Worm (Caenorhabditis elegans): Measurements from ENCODE around the gene tomm-40.

tomm-40 gene

DNA sequence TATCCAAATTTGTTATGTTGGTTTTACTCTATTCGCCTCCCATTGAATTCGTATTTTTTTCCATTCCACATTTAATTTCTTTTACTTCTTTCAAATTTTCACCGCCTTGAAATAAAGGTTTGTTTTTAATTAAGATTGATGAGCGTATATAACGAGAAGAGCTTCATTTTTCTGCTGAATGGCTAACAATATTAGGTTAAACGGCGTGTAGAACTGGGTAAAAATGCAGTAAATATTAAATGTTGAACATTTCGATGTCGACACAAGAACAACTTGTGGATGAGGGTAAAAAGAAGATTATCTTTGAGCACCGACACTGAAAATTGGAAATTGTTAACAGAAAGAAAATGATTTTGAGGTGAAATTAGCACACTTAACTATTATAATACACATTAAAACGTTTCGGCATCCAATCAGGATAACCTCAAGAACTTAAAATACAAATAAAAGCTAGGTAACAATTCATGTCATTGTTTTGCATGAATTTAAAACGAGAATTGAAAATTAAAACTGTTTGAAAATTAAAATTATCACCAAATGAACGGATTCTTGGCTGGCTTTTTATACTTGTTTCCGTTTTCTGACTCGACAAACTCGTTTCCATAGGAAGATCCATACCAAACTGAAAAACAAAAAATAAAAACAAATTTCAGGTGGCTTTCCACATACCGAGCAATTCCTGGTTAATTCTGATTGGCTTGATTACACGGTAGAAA is 34.3 kb downstream of the tomm-40 start:
- TF ChIP-seq nhr-23 (tag; optimal IDR thresholded peaks at IDR 0.05), result no peak
- TF ChIP-seq sem-4 (tag; optimal IDR thresholded peaks at IDR 0.05), result no peak
- no peak for TF ChIP-seq ceh-82 (tag; optimal IDR thresholded peaks at IDR 0.05)
- no peak for TF ChIP-seq ZK546.5 (tag; optimal IDR thresholded peaks at IDR 0.05)
- no peak for TF ChIP-seq lsy-2 (tag; optimal IDR thresholded peaks at IDR 0.05)
- no peak for TF ChIP-seq snpc-4 (tag; optimal IDR thresholded peaks at IDR 0.05)
- no peak for TF ChIP-seq dmd-4 (tag; optimal IDR thresholded peaks at IDR 0.05)
- TF ChIP-seq alr-1 (tag; optimal IDR thresholded peaks at IDR 0.05), result no peak
- TF ChIP-seq sma-9 (GFP tag; optimal IDR thresholded peaks at IDR 0.05), result no peak
- TF ChIP-seq sma-9 (tag; optimal IDR thresholded peaks at IDR 0.05), result no peak
- TF ChIP-seq unc-62 (GFP tag; optimal IDR thresholded peaks at IDR 0.05), result no peak
- no peak for TF ChIP-seq mdl-1 (tag; optimal IDR thresholded peaks at IDR 0.05)
- TF ChIP-seq skn-1 (tag; optimal IDR thresholded peaks at IDR 0.05), result no peak
- TF ChIP-seq ztf-11 (tag; optimal IDR thresholded peaks at IDR 0.05), result no peak
- TF ChIP-seq blmp-1 (tag; optimal IDR thresholded peaks at IDR 0.05; ENCODE audit: insufficient read depth), result no peak
- no peak for TF ChIP-seq nhr-10 (tag; optimal IDR thresholded peaks at IDR 0.05)
- no peak for TF ChIP-seq ztf-1 (GFP tag; conservative IDR thresholded peaks at IDR 0.05)
- no peak for TF ChIP-seq ztf-4 (tag; optimal IDR thresholded peaks at IDR 0.05)
- no peak for TF ChIP-seq crh-2 (tag; optimal IDR thresholded peaks at IDR 0.05)
- TF ChIP-seq nhr-129 (tag; optimal IDR thresholded peaks at IDR 0.05), result no peak
- no peak for TF ChIP-seq nhr-237 (tag; optimal IDR thresholded peaks at IDR 0.05)

DNA sequence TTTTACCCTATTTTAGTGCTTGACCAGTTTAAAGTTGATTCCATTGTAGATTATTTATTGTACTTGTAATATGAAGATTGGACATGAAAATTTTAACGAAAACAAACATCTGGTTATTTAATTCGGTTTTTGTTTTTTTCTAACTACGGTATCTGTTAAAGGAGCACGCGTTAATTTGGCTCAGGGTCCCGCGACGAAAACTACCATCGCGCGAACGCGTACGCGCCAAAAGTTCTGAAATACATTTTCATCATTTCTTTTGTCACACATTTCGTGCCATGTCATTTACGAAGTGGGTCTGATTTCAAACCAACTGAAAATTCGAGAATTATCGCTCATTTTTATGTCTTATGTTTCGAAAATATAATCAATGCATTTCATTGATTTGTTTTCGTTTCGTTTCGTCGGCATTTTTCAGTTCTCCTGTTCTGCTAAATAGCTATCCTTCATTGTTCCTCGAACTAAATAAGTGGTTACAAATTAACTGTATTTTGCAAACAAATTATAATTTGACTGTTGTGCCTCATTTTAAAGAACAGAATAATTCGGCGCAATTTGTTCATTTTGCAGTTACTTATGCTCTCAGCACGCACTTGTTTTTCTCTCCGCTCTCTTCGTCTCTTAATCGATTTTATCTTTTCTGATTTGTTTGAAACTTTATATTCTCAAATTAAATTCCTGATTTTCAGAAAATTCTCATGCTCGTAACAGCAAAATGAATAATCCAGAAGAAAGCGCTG is 39.5 kb downstream of the tomm-40 start, which contains the start of gene T21B10.3:
Gene T21B10.3 (plus strand): TSS at position 690 of the 740 bp plus-strand sequence.
- TF ChIP-seq unc-39 (tag; optimal IDR thresholded peaks at IDR 0.05), result no peak
- TF ChIP-seq ZK546.5 (tag; optimal IDR thresholded peaks at IDR 0.05), result no peak
- no peak for TF ChIP-seq R02D3.7 (tag; optimal IDR thresholded peaks at IDR 0.05)
- no peak for TF ChIP-seq nhr-77 (tag; optimal IDR thresholded peaks at IDR 0.05)
- peak; percentile 12 for TF ChIP-seq F13H6.1 (tag; optimal IDR thresholded peaks at IDR 0.05)
- peak; percentile 56 for TF ChIP-seq sma-9 (GFP tag; optimal IDR thresholded peaks at IDR 0.05)
- TF ChIP-seq sma-9 (tag; optimal IDR thresholded peaks at IDR 0.05), result no peak
- no peak for TF ChIP-seq nhr-23 (tag; optimal IDR thresholded peaks at IDR 0.05)
- peak; percentile 10 for TF ChIP-seq C34F6.9 (tag; optimal IDR thresholded peaks at IDR 0.05)
- no peak for TF ChIP-seq nhr-12 (tag; optimal IDR thresholded peaks at IDR 0.05)
- TF ChIP-seq lin-11 (tag; optimal IDR thresholded peaks at IDR 0.05), result no peak
- TF ChIP-seq mdl-1 (tag; optimal IDR thresholded peaks at IDR 0.05), result no peak
- no peak for TF ChIP-seq sem-4 (tag; optimal IDR thresholded peaks at IDR 0.05)
- no peak for TF ChIP-seq blmp-1 (tag; optimal IDR thresholded peaks at IDR 0.05; ENCODE audit: insufficient read depth)
- TF ChIP-seq egl-27 (tag; optimal IDR thresholded peaks at IDR 0.05), result no peak
- no peak for TF ChIP-seq nhr-129 (tag; optimal IDR thresholded peaks at IDR 0.05)
- peak; percentile 10 for TF ChIP-seq sma-3 (GFP tag; optimal IDR thresholded peaks at IDR 0.05)
- TF ChIP-seq nhr-25 (tag; optimal IDR thresholded peaks at IDR 0.05), result no peak
- TF ChIP-seq ztf-4 (tag; optimal IDR thresholded peaks at IDR 0.05), result peak; percentile 61
- no peak for TF ChIP-seq gmeb-1 (tag; optimal IDR thresholded peaks at IDR 0.05)
- TF ChIP-seq lin-39 (tag; optimal IDR thresholded peaks at IDR 0.05), result no peak
- no peak for TF ChIP-seq alr-1 (tag; optimal IDR thresholded peaks at IDR 0.05)
- no peak for TF ChIP-seq ceh-82 (tag; optimal IDR thresholded peaks at IDR 0.05)
- no peak for TF ChIP-seq dmd-4 (tag; optimal IDR thresholded peaks at IDR 0.05)
- no peak for TF ChIP-seq nhr-237 (tag; optimal IDR thresholded peaks at IDR 0.05)
- no peak for TF ChIP-seq zag-1 (tag; optimal IDR thresholded peaks at IDR 0.05)
- TF ChIP-seq aly-2 (tag; optimal IDR thresholded peaks at IDR 0.05), result no peak
- no peak for TF ChIP-seq elt-3 (tag; optimal IDR thresholded peaks at IDR 0.05)
- TF ChIP-seq nhr-6 (tag; optimal IDR thresholded peaks at IDR 0.05), result no peak
- peak; percentile 42 for TF ChIP-seq ama-1 (optimal IDR thresholded peaks at IDR 0.05)
- TF ChIP-seq snpc-4 (tag; optimal IDR thresholded peaks at IDR 0.05), result no peak
- TF ChIP-seq ztf-1 (GFP tag; conservative IDR thresholded peaks at IDR 0.05), result no peak
- TF ChIP-seq mbf-1 (tag; optimal IDR thresholded peaks at IDR 0.05), result no peak
- no peak for TF ChIP-seq mab-5 (tag; optimal IDR thresholded peaks at IDR 0.05)
- TF ChIP-seq skn-1 (tag; optimal IDR thresholded peaks at IDR 0.05), result no peak
- peak; percentile 14 for TF ChIP-seq Y55F3AM.14 (GFP tag; optimal IDR thresholded peaks at IDR 0.05)
- TF ChIP-seq nhr-11 (tag; optimal IDR thresholded peaks at IDR 0.05), result no peak
- peak; percentile 5 for TF ChIP-seq unc-55 (GFP tag; optimal IDR thresholded peaks at IDR 0.05)
- TF ChIP-seq ztf-11 (tag; optimal IDR thresholded peaks at IDR 0.05), result no peak
- TF ChIP-seq lin-13 (GFP tag; optimal IDR thresholded peaks at IDR 0.05), result peak; percentile 67
- peak in 1 of 2 experiments; percentile 57 for TF ChIP-seq lsy-2 (tag; optimal IDR thresholded peaks at IDR 0.05)
- no peak for TF ChIP-seq elt-1 (tag; optimal IDR thresholded peaks at IDR 0.05)
- no peak for TF ChIP-seq peb-1 (tag; optimal IDR thresholded peaks at IDR 0.05)
- TF ChIP-seq fos-1 (tag; optimal IDR thresholded peaks at IDR 0.05), result no peak
- no peak for TF ChIP-seq ceh-16 (tag; optimal IDR thresholded peaks at IDR 0.05)
- peak; percentile 38 for TF ChIP-seq nhr-21 (tag; optimal IDR thresholded peaks at IDR 0.05)

Measured in whole organism, L2 larva.